Worm (Caenorhabditis elegans): ENCODE data around the gene ZC404.15.

Gene ZC404.15

DNA sequence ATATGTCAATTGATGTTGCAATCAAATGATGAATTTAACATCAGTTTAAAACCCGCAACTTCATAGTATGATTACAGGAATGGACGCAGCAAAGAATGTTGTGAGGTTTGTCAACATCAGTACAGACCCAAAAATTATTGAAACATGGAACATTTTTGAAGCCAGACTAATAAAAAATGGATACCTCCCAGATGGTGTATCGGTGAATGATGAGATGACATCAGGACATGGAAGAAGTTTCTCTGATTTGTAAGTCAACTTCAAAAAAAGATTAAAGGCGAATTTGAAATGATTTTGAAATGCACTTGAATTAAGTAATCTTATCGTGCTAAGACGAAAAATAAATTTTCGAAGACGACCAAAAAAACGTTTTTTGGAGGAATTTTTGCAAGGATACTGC lies 33.6 kb downstream of the ZC404.15 start:
- TF ChIP-seq crh-2 (tag; optimal IDR thresholded peaks at IDR 0.05) (no peak), R02D3.7 (tag; optimal IDR thresholded peaks at IDR 0.05) (no peak), nhr-237 (tag; optimal IDR thresholded peaks at IDR 0.05) (no peak), nhr-10 (tag; optimal IDR thresholded peaks at IDR 0.05) (no peak)

DNA sequence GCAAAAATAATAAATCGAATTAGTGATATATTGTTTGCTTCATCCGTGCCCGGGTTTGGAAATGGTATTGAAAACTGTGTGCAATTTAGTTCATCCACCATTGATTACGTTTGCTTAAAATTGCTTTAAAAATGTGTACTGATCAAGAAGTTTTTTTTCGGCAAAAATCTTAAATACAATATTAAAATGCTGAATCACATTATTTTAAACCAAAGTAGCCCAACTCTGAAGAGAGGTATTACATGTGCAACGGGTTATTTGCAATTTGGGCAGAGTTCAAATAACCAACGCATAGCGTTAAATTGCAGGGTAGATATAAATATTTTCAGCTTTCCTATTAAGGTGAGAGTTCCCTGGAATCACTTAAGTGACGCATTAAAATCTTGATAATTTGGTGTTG lies 36.9 kb downstream of the ZC404.15 start, which contains the start of gene dmsr-14:
Gene dmsr-14, minus strand, starts transcription at position 101 of the 400 bp plus-strand sequence.
- TF ChIP-seq nhr-21 (tag; optimal IDR thresholded peaks at IDR 0.05) (no peak), nhr-6 (tag; optimal IDR thresholded peaks at IDR 0.05) (no peak), unc-55 (GFP tag; optimal IDR thresholded peaks at IDR 0.05) (no peak), mdl-1 (tag; optimal IDR thresholded peaks at IDR 0.05) (no peak), aly-2 (tag; optimal IDR thresholded peaks at IDR 0.05) (no peak)

DNA sequence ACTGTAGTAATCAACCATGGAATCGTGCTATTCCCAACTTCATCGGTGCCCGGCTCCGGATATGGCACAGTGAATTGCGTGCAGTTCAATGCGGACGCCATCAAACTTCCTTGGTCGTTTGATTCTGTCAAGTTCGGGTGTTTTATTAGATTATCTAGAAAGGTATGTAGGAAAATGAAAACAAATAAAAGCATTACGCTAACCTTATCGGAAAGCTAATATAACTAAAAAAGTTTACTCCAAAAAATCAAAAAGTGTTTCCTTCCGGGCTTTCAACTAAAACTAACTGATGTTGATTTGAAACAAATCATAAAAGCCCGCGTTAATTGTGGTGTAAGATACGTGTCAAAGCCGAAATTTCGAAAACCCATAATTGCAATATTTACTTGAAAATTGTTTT lies 39.5 kb downstream of the ZC404.15 start, which contains the start of gene dmsr-13:
Gene dmsr-13, minus strand, starts transcription at position 101 of the 400 bp plus-strand sequence.
- TF ChIP-seq zag-1 (tag; optimal IDR thresholded peaks at IDR 0.05) (no peak), ztf-1 (GFP tag; conservative IDR thresholded peaks at IDR 0.05) (no peak), nhr-21 (tag; optimal IDR thresholded peaks at IDR 0.05) (no peak), elt-1 (tag; optimal IDR thresholded peaks at IDR 0.05) (no peak), unc-62 (GFP tag; optimal IDR thresholded peaks at IDR 0.05) (no peak), crh-2 (tag; optimal IDR thresholded peaks at IDR 0.05) (no peak), F13H6.1 (tag; optimal IDR thresholded peaks at IDR 0.05) (no peak), lin-39 (tag; optimal IDR thresholded peaks at IDR 0.05) (no peak), aly-2 (tag; optimal IDR thresholded peaks at IDR 0.05) (no peak)

DNA sequence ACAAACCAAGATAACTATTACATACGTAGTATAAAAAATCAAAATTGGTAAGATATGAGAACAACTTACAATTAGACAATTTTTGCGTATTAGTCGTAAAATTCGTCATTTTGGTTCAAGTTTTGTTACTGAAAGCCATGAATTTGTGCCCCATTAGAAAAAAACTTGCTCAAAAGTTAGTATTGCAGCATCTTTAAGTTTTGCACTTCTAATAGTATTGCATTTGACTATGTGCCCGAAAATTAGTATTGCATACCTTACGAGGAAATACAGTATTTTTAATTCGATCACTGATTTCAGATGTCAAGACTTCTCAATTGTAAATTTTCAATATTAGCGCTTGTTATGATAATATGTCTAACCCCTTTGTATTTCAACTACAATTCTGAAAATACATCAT lies 41.2 kb downstream of the ZC404.15 start, which contains the start of gene T15B7.8:
Gene T15B7.8, plus strand, starts transcription at position 301 of the 400 bp plus-strand sequence.
- TF ChIP-seq mbf-1 (tag; optimal IDR thresholded peaks at IDR 0.05) (no peak), egl-27 (tag; optimal IDR thresholded peaks at IDR 0.05) (no peak), nhr-23 (tag; optimal IDR thresholded peaks at IDR 0.05) (no peak), lin-13 (GFP tag; optimal IDR thresholded peaks at IDR 0.05) (no peak), ZK546.5 (tag; optimal IDR thresholded peaks at IDR 0.05) (no peak), lin-39 (tag; optimal IDR thresholded peaks at IDR 0.05) (no peak), blmp-1 (tag; optimal IDR thresholded peaks at IDR 0.05; ENCODE audit: insufficient read depth) (no peak), skn-1 (tag; optimal IDR thresholded peaks at IDR 0.05) (no peak), dmd-4 (tag; optimal IDR thresholded peaks at IDR 0.05) (no peak), zag-1 (tag; optimal IDR thresholded peaks at IDR 0.05) (no peak), mdl-1 (tag; optimal IDR thresholded peaks at IDR 0.05) (no peak), alr-1 (tag; optimal IDR thresholded peaks at IDR 0.05) (no peak), elt-3 (tag; optimal IDR thresholded peaks at IDR 0.05) (no peak), nhr-77 (tag; optimal IDR thresholded peaks at IDR 0.05) (no peak), nhr-6 (tag; optimal IDR thresholded peaks at IDR 0.05) (no peak), lin-11 (tag; optimal IDR thresholded peaks at IDR 0.05) (no peak), nhr-237 (tag; optimal IDR thresholded peaks at IDR 0.05) (no peak), unc-39 (tag; optimal IDR thresholded peaks at IDR 0.05) (no peak), F13H6.1 (tag; optimal IDR thresholded peaks at IDR 0.05) (no peak)

DNA sequence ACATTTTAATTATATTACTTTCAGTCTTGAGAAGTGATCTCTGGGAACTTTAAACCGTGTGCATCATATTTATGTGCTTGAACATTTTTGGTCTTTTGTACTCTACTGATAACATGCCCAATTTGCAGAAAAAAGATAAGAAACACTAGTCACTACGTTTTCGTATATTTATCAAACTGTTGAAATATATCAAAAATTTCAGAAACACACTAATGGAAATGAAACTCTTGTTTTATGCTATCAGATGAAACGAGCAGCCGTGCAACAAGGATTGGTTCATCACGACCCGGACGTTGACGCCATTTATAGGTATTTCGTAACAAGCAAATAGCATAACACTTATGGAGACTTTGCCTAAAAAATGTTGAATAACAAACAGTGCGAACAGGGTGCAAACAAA lies 43.2 kb downstream of the ZC404.15 start:
- TF ChIP-seq nhr-129 (tag; optimal IDR thresholded peaks at IDR 0.05) (no peak), sma-9 (GFP tag; optimal IDR thresholded peaks at IDR 0.05) (peak; percentile 68), sma-9 (tag; optimal IDR thresholded peaks at IDR 0.05) (no peak), ceh-82 (tag; optimal IDR thresholded peaks at IDR 0.05) (no peak), fos-1 (tag; optimal IDR thresholded peaks at IDR 0.05) (peak; percentile 97), crh-2 (tag; optimal IDR thresholded peaks at IDR 0.05) (peak; percentile 47), aly-2 (tag; optimal IDR thresholded peaks at IDR 0.05) (no peak), blmp-1 (tag; optimal IDR thresholded peaks at IDR 0.05; ENCODE audit: insufficient read depth) (no peak), ZK546.5 (tag; optimal IDR thresholded peaks at IDR 0.05) (no peak), unc-62 (GFP tag; optimal IDR thresholded peaks at IDR 0.05) (no peak)

DNA sequence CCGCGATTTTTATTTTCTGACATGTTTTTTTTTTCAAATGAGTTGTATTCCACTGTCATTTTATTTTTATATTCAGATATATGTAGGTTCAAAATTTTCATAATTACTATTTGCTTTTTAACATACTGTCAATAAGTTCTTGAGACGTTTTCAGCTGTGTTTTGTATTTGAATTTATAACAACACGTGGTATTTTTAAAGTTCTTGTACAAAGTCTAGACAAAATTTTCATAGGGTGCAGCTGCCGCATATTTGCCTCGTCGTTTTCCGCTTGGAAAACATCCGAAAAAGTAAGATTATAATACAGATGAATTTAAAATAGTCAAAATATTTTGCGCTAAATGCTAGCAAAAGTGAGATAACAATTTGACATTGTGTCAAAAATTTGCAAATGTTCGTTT lies 48.5 kb downstream of the ZC404.15 start, which contains the start of gene dmsr-15:
Gene dmsr-15, minus strand, starts transcription at position 101 of the 400 bp plus-strand sequence.
- TF ChIP-seq ama-1 (optimal IDR thresholded peaks at IDR 0.05) (no peak), unc-55 (GFP tag; optimal IDR thresholded peaks at IDR 0.05) (no peak), sma-9 (GFP tag; optimal IDR thresholded peaks at IDR 0.05) (no peak), sma-9 (tag; optimal IDR thresholded peaks at IDR 0.05) (no peak), ztf-1 (GFP tag; conservative IDR thresholded peaks at IDR 0.05) (no peak), alr-1 (tag; optimal IDR thresholded peaks at IDR 0.05) (no peak), gmeb-1 (tag; optimal IDR thresholded peaks at IDR 0.05) (no peak), lin-39 (tag; optimal IDR thresholded peaks at IDR 0.05) (no peak), elt-3 (tag; optimal IDR thresholded peaks at IDR 0.05) (no peak), ceh-82 (tag; optimal IDR thresholded peaks at IDR 0.05) (no peak), ztf-4 (tag; optimal IDR thresholded peaks at IDR 0.05) (no peak), sma-3 (GFP tag; optimal IDR thresholded peaks at IDR 0.05) (no peak), aly-2 (tag; optimal IDR thresholded peaks at IDR 0.05) (no peak)

All from whole organism, L2 larva.